Fruit fly (Drosophila melanogaster): ENCODE results near the gene yellow-k.

DNA sequence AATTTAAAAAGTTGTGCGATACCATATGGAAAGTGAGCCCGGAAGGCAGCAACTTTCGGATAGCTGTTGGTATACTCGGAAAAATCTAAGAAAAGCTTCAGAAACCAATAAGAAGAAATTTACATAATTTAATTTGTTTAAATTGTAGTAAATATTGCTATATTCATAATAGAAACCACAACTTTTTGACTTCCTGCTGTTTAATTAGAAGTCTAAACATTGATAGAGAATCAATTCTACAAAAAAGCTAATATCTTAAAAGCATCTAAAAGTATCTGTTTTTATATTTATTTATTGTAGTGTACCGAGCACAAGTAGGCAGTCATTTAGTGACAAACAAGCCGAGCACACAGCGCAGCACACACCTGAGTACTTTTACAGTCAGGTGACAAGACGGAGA lies 24.1 kb upstream of the yellow-k start, which contains the start of gene CG13455:
- TF ChIP-seq dmrt11E (tag; optimal IDR thresholded peaks at IDR 0.05) (no peak), fru (optimal IDR thresholded peaks at IDR 0.05) (no peak), CG4404 (GFP tag; IDR thresholded peaks at IDR 0.05) (no peak), inv (GFP tag; IDR thresholded peaks at IDR 0.05; ENCODE audit: partially characterized antibody) (no peak), Abd-B (GFP tag; optimal IDR thresholded peaks at IDR 0.05) (no peak), CG4730 (GFP tag; IDR thresholded peaks at IDR 0.05) (no peak), ssp (GFP tag; IDR thresholded peaks at IDR 0.05) (no peak), NFAT (GFP tag; IDR thresholded peaks at IDR 0.05) (no peak), CG17802 (tag; optimal IDR thresholded peaks at IDR 0.05) (no peak), slou (GFP tag; optimal IDR thresholded peaks at IDR 0.05) (no peak), CG4282 (GFP tag; optimal IDR thresholded peaks at IDR 0.05) (no peak)

Data from whole organism, embryonic.